Worm (Caenorhabditis elegans): ENCODE data around the gene ZK105.5.

Gene ZK105.5

ce11 chrV:7730488-7730887 is 13.0 kb upstream of the ZK105.5 start:
- TF ChIP-seq elt-2 (tag; optimal IDR thresholded peaks at IDR 0.05), result peak; percentile 21
- TF ChIP-seq egl-5 (tag; optimal IDR thresholded peaks at IDR 0.05), result no peak
- no peak for TF ChIP-seq nhr-12 (tag; optimal IDR thresholded peaks at IDR 0.05)
- TF ChIP-seq pha-4 (tag; optimal IDR thresholded peaks at IDR 0.05), result peak; percentile 63
- peak in 1 of 3 experiments; percentile 12 for TF ChIP-seq elt-3 (tag; optimal IDR thresholded peaks at IDR 0.05)
- peak; percentile 31 for TF ChIP-seq jun-1 (tag; optimal IDR thresholded peaks at IDR 0.05)
- no peak for TF ChIP-seq ama-1 (optimal IDR thresholded peaks at IDR 0.05)
- TF ChIP-seq nhr-11 (tag; optimal IDR thresholded peaks at IDR 0.05), result no peak
- no peak for TF ChIP-seq unc-39 (tag; optimal IDR thresholded peaks at IDR 0.05)
- no peak for TF ChIP-seq ceh-28 (tag; optimal IDR thresholded peaks at IDR 0.05)
- TF ChIP-seq nhr-25 (tag; optimal IDR thresholded peaks at IDR 0.05), result peak; percentile 61
- TF ChIP-seq nfya-1 (tag; optimal IDR thresholded peaks at IDR 0.05; ENCODE audit: insufficient read depth), result peak; percentile 45
- TF ChIP-seq zag-1 (tag; optimal IDR thresholded peaks at IDR 0.05), result no peak
- no peak for TF ChIP-seq mml-1 (tag; optimal IDR thresholded peaks at IDR 0.05)
- peak; percentile 40 for TF ChIP-seq lsy-12 (tag; optimal IDR thresholded peaks at IDR 0.05)
- no peak for TF ChIP-seq fos-1 (tag; optimal IDR thresholded peaks at IDR 0.05)
- TF ChIP-seq ceh-82 (tag; optimal IDR thresholded peaks at IDR 0.05), result no peak
- TF ChIP-seq nhr-23 (tag; optimal IDR thresholded peaks at IDR 0.05), result peak; percentile 22

ce11 chrV:7728679-7729027 is 11.1 kb upstream of the ZK105.5 start, which contains the start of gene Y97E10C.1:
TSS of gene Y97E10C.1 (plus strand) at chrV:7728879.
- TF ChIP-seq snpc-4 (tag; optimal IDR thresholded peaks at IDR 0.05), result no peak
- TF ChIP-seq skn-1 (tag; optimal IDR thresholded peaks at IDR 0.05), result no peak
- TF ChIP-seq elt-2 (tag; optimal IDR thresholded peaks at IDR 0.05), result no peak
- TF ChIP-seq elt-1 (tag; optimal IDR thresholded peaks at IDR 0.05), result no peak

- TF ChIP-seq fos-1 (tag; optimal IDR thresholded peaks at IDR 0.05) (no peak), nfya-1 (tag; optimal IDR thresholded peaks at IDR 0.05; ENCODE audit: insufficient read depth) (peak; percentile 89), elt-2 (tag; optimal IDR thresholded peaks at IDR 0.05) (peak; percentile 57), zag-1 (tag; optimal IDR thresholded peaks at IDR 0.05) (peak; percentile 39), nhr-76 (tag; optimal IDR thresholded peaks at IDR 0.05) (no peak), ceh-16 (tag; optimal IDR thresholded peaks at IDR 0.05) (no peak), nhr-43 (tag; optimal IDR thresholded peaks at IDR 0.05; ENCODE audit: poor library complexity, severe bottlenecking) (no peak), jun-1 (tag; optimal IDR thresholded peaks at IDR 0.05) (peak; percentile 67), nhr-237 (tag; optimal IDR thresholded peaks at IDR 0.05) (no peak), ceh-28 (tag; optimal IDR thresholded peaks at IDR 0.05) (peak; percentile 76), nhr-67 (tag; optimal IDR thresholded peaks at IDR 0.05) (no peak), ama-1 (optimal IDR thresholded peaks at IDR 0.05) (no peak), elt-1 (tag; optimal IDR thresholded peaks at IDR 0.05) (no peak), lin-39 (tag; optimal IDR thresholded peaks at IDR 0.05) (peak; percentile 72), mml-1 (tag; optimal IDR thresholded peaks at IDR 0.05) (no peak), lin-15B (tag; optimal IDR thresholded peaks at IDR 0.05) (peak; percentile 56), ztf-4 (tag; optimal IDR thresholded peaks at IDR 0.05) (no peak), nhr-77 (tag; optimal IDR thresholded peaks at IDR 0.05) (no peak), tbx-2 (tag; optimal IDR thresholded peaks at IDR 0.05) (peak; percentile 91), mdl-1 (tag; optimal IDR thresholded peaks at IDR 0.05) (peak; percentile 38), nhr-25 (tag; optimal IDR thresholded peaks at IDR 0.05) (peak; percentile 69), egl-5 (tag; optimal IDR thresholded peaks at IDR 0.05) (peak; percentile 41), nhr-23 (tag; optimal IDR thresholded peaks at IDR 0.05) (peak; percentile 53), pha-4 (tag; optimal IDR thresholded peaks at IDR 0.05) (peak; percentile 26), unc-39 (tag; optimal IDR thresholded peaks at IDR 0.05) (no peak), ZK546.5 (tag; optimal IDR thresholded peaks at IDR 0.05) (no peak), ztf-11 (tag; optimal IDR thresholded peaks at IDR 0.05) (no peak), fkh-2 (tag; optimal IDR thresholded peaks at IDR 0.05) (no peak), R02D3.7 (tag; optimal IDR thresholded peaks at IDR 0.05) (peak; percentile 5), fkh-10 (GFP tag; optimal IDR thresholded peaks at IDR 0.05) (peak; percentile 72), daf-12 (tag; optimal IDR thresholded peaks at IDR 0.05) (no peak), nhr-11 (tag; optimal IDR thresholded peaks at IDR 0.05) (peak; percentile 46), nhr-28 (tag; optimal IDR thresholded peaks at IDR 0.05) (no peak), skn-1 (tag; optimal IDR thresholded peaks at IDR 0.05) (peak; percentile 20), elt-3 (tag; optimal IDR thresholded peaks at IDR 0.05) (no peak), nhr-12 (tag; optimal IDR thresholded peaks at IDR 0.05) (no peak), eor-1 (tag; optimal IDR thresholded peaks at IDR 0.05) (no peak), pqm-1 (tag; optimal IDR thresholded peaks at IDR 0.05) (peak; percentile 18), snpc-4 (tag; optimal IDR thresholded peaks at IDR 0.05) (no peak), unc-62 (GFP tag; optimal IDR thresholded peaks at IDR 0.05) (no peak), ceh-9 (tag; optimal IDR thresholded peaks at IDR 0.05) (no peak), hmg-11 (tag; optimal IDR thresholded peaks at IDR 0.05) (peak; percentile 80), egl-27 (tag; optimal IDR thresholded peaks at IDR 0.05) (no peak), lsy-12 (tag; optimal IDR thresholded peaks at IDR 0.05) (peak; percentile 50), aly-2 (tag; optimal IDR thresholded peaks at IDR 0.05) (no peak), ceh-82 (tag; optimal IDR thresholded peaks at IDR 0.05) (peak; percentile 55)
These were observed 10.6 kb upstream of the ZK105.5 start for ce11 chrV:7728003-7728678.

All from whole organism, L3 larva.